Worm (Caenorhabditis elegans): ENCODE results near the gene Y54G2A.15.

The Y54G2A.15 gene

DNA sequence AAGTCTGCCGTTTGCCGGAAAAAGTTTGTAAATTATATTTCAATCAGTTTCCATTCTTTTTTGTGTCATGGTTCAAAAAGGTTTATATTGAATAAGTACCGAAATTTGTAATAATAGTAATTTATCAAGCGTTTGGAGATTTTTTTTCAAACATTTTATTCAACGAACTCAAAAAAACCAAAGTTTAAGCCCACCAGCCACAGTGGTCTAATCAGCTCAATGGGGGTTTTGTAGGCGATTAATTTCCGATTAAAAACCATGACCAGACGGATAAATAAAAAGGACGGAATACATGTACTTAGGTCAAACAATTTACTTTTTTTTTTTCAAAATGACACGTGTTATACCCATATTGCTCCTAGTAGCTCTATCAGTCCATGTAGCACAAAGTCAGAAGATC, 44.4 kb downstream of the Y54G2A.15 start, which contains the start of gene Y54G2A.10:
Gene Y54G2A.10, plus strand, starts transcription at position 301 of the 400 bp plus-strand sequence.
- no peak for TF ChIP-seq nhr-237 (tag; optimal IDR thresholded peaks at IDR 0.05)
- TF ChIP-seq lin-39 (tag; optimal IDR thresholded peaks at IDR 0.05): no peak
- TF ChIP-seq crh-2 (tag; optimal IDR thresholded peaks at IDR 0.05): no peak
- no peak for TF ChIP-seq nhr-129 (tag; optimal IDR thresholded peaks at IDR 0.05)
- TF ChIP-seq peb-1 (tag; optimal IDR thresholded peaks at IDR 0.05): no peak
- TF ChIP-seq ceh-16 (tag; optimal IDR thresholded peaks at IDR 0.05): no peak
- TF ChIP-seq blmp-1 (tag; optimal IDR thresholded peaks at IDR 0.05; ENCODE audit: insufficient read depth): no peak
- TF ChIP-seq snpc-4 (tag; optimal IDR thresholded peaks at IDR 0.05): no peak

DNA sequence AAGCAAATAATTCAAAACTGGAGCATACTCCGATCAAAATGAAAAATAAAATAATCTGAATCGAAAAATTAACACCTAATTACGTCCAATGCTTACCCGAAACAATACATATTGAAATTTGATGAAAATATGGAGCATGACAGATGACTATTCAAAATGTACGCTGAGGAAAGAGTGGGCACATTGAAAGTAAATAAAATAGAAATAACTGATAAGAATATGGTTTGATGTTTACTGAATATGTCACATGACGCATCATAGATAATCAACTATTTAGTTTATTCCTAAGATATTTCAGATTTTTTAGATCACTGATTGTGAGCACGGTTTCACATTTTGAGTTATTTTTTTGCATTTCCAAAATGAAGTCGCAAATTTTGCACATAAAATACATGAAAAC, 45.4 kb downstream of the Y54G2A.15 start, which contains the start of gene Y54G2A.52:
Gene Y54G2A.52, minus strand, starts transcription at position 348 of the 400 bp plus-strand sequence.
- TF ChIP-seq fos-1 (tag; optimal IDR thresholded peaks at IDR 0.05) (peak; percentile 79), snpc-4 (tag; optimal IDR thresholded peaks at IDR 0.05) (no peak), sma-3 (GFP tag; optimal IDR thresholded peaks at IDR 0.05) (no peak), crh-2 (tag; optimal IDR thresholded peaks at IDR 0.05) (peak; percentile 36), nhr-77 (tag; optimal IDR thresholded peaks at IDR 0.05) (no peak), gmeb-1 (tag; optimal IDR thresholded peaks at IDR 0.05) (peak; percentile 7), peb-1 (tag; optimal IDR thresholded peaks at IDR 0.05) (no peak), mab-5 (tag; optimal IDR thresholded peaks at IDR 0.05) (no peak), nhr-129 (tag; optimal IDR thresholded peaks at IDR 0.05) (peak; percentile 11)

DNA sequence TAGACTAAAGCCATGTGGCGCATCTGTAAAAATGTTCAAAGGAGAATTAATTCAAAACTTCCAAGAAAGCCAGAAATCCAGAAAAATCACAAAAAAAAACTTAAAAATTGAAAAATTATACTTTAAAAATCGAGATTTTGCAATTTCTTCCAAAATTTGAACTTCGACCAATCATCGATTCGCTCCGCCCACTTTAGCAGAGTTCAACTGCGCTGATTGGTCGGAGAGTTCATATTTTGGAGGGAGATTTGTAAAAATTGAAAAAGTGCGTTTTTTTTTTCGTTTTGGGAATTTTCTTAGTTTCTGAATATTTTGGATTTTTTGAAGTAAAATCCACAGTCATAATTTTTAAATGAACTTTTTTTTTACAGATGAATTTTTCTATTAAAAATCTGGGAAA, 49.8 kb downstream of the Y54G2A.15 start:
- TF ChIP-seq ceh-82 (tag; optimal IDR thresholded peaks at IDR 0.05): no peak
- TF ChIP-seq nhr-11 (tag; optimal IDR thresholded peaks at IDR 0.05): no peak
